Worm (Caenorhabditis elegans): ENCODE results near the gene ttm-2.

- no peak for TF ChIP-seq snpc-4 (GFP tag; optimal IDR thresholded peaks at IDR 0.05)
- no peak for TF ChIP-seq snpc-4 (tag; optimal IDR thresholded peaks at IDR 0.05)
- TF ChIP-seq efl-1 (GFP tag; optimal IDR thresholded peaks at IDR 0.05): no peak
- TF ChIP-seq madf-8 (GFP tag; conservative IDR thresholded peaks at IDR 0.05): no peak
Observed at ce11 chrII:4728687-4729086, 37.5 kb downstream of the ttm-2 start.

Measured in whole organism, young adult.